Fruit fly (Drosophila melanogaster) whole organism, wandering third instar larva: ENCODE measurements around the gene Irp-1B.

ENCODE experiments used
- Abd-B ChIP-seq: fragments of >200 bp; optimal IDR thresholded peaks from 2 replicates; lab custom pipeline; 2017; ENCODE audit warnings: missing biosample characterization, missing genetic modification characterization
- CG9705 ChIP-seq: fragments of 200-800 bp; sonication (Bioruptor generic); optimal IDR thresholded peaks from 2 replicates; lab custom pipeline; 2018; ENCODE audit warnings: missing biosample characterization, mild to moderate bottlenecking, missing genetic modification characterization
- CrebA ChIP-seq: fragments of 200-800 bp; sonication (Bioruptor generic); optimal IDR thresholded peaks from 2 replicates; lab custom pipeline; 2016; ENCODE audit warnings: missing biosample characterization, mild to moderate bottlenecking, missing genetic modification characterization, borderline replicate concordance
- Dif ChIP-seq: fragments of 200-275, 200-300 bp; sonication (Bioruptor generic); optimal IDR thresholded peaks from 2 replicates; lab custom pipeline; 2018; ENCODE audit warnings: missing biosample characterization, missing genetic modification characterization; ENCODE audit not compliant: partially characterized antibody
- GATAd ChIP-seq: sonication (Bioruptor generic); optimal IDR thresholded peaks from 2 replicates; lab custom pipeline; 2016; ENCODE audit warnings: missing biosample characterization, missing genetic modification characterization
- HLH106 ChIP-seq: fragments of 200-800 bp; optimal IDR thresholded peaks from 3 replicates; lab custom pipeline; 2019; ENCODE audit warnings: missing biosample characterization, mild to moderate bottlenecking, missing genetic modification characterization, moderate library complexity
- Hnf4 ChIP-seq: fragments of 200-800 bp; sonication (Bioruptor generic); optimal IDR thresholded peaks from 2 replicates; lab custom pipeline; 2016; ENCODE audit warnings: missing biosample characterization, mild to moderate bottlenecking, missing genetic modification characterization
- Hr83 ChIP-seq: fragments of 200-300 bp; sonication (Bioruptor generic); optimal IDR thresholded peaks from 2 replicates; lab custom pipeline; 2016; ENCODE audit warnings: missing biosample characterization, mild to moderate bottlenecking, missing genetic modification characterization, moderate library complexity; ENCODE audit not compliant: poor library complexity, severe bottlenecking
- Jra ChIP-seq: sonication (Bioruptor generic); optimal IDR thresholded peaks from 2 replicates; lab custom pipeline; 2016; ENCODE audit warnings: missing biosample characterization, missing genetic modification characterization
- N ChIP-seq: fragments of >200 bp; optimal IDR thresholded peaks from 2 replicates; lab custom pipeline; 2018; ENCODE audit warnings: missing biosample characterization, missing external identifiers, missing genetic modification characterization
- OdsH ChIP-seq: fragments of 200-800 bp; sonication (Bioruptor generic); optimal IDR thresholded peaks from 2 replicates; lab custom pipeline; 2016; ENCODE audit warnings: missing biosample characterization, mild to moderate bottlenecking, missing genetic modification characterization
- Rel ChIP-seq, 2 experiments: fragments of 200-800 bp; sonication (Bioruptor generic) in 1 of 2; optimal IDR thresholded peaks; 2 replicates in 1 of 2; 3 replicates in 1 of 2; lab custom pipeline; 2016 to 2019; ENCODE audit warnings: mild to moderate bottlenecking in 2 of 2, missing biosample characterization in 2 of 2, missing genetic modification characterization in 2 of 2, moderate library complexity in 1 of 2
- Sp1 ChIP-seq: fragments of 200-800 bp; sonication (Bioruptor generic); optimal IDR thresholded peaks from 3 replicates; lab custom pipeline; 2019; ENCODE audit warnings: missing biosample characterization, mild to moderate bottlenecking, missing genetic modification characterization, moderate library complexity
- Vsx2 ChIP-seq: fragments of 200-300, 225-300 bp; sonication (Bioruptor generic); optimal IDR thresholded peaks from 2 replicates; lab custom pipeline; 2018; ENCODE audit warnings: missing biosample characterization, missing genetic modification characterization; ENCODE audit not compliant: partially characterized antibody
- br ChIP-seq: fragments of 200-800 bp; sonication (Bioruptor generic); optimal IDR thresholded peaks from 2 replicates; lab custom pipeline; 2016; ENCODE audit warnings: missing biosample characterization, missing genetic modification characterization
- brk ChIP-seq: fragments of 200-800 bp; sonication (Bioruptor generic); optimal IDR thresholded peaks from 2 replicates; lab custom pipeline; 2016; ENCODE audit warnings: missing biosample characterization, mild to moderate bottlenecking, missing genetic modification characterization
- ey ChIP-seq: fragments of 200-800 bp; sonication (Bioruptor generic); optimal IDR thresholded peaks from 2 replicates; lab custom pipeline; 2016; ENCODE audit warnings: missing biosample characterization, missing genetic modification characterization
- foxo ChIP-seq, 2 experiments: fragments of 200-800 bp; sonication (Bioruptor generic); optimal IDR thresholded peaks; 2 replicates in 1 of 2; 3 replicates in 1 of 2; lab custom pipeline; 2016 to 2017; ENCODE audit warnings: missing biosample characterization in 2 of 2, missing genetic modification characterization in 2 of 2
- fru ChIP-seq: fragments of 200-800 bp; sonication (Bioruptor generic); optimal IDR thresholded peaks from 3 replicates; lab custom pipeline; 2016; ENCODE audit warnings: missing biosample characterization, mild to moderate bottlenecking, missing genetic modification characterization
- h ChIP-seq: fragments of 200-800 bp; sonication (Bioruptor generic); optimal IDR thresholded peaks from 3 replicates; lab custom pipeline; 2016; ENCODE audit warnings: missing biosample characterization, mild to moderate bottlenecking, missing genetic modification characterization
- jim ChIP-seq: fragments of 175-275, 200-325 bp; sonication (Bioruptor generic); optimal IDR thresholded peaks from 2 replicates; lab custom pipeline; 2016; ENCODE audit warnings: missing biosample characterization, mild to moderate bottlenecking, missing genetic modification characterization
- lola ChIP-seq: fragments of >200 bp; optimal IDR thresholded peaks from 2 replicates; lab custom pipeline; 2017; ENCODE audit warnings: missing biosample characterization, missing genetic modification characterization
- psq ChIP-seq: fragments of 200-800 bp; sonication (Bioruptor generic); optimal IDR thresholded peaks from 3 replicates; lab custom pipeline; 2017; ENCODE audit warnings: missing biosample characterization, mild to moderate bottlenecking, missing genetic modification characterization, moderate library complexity
- rgr ChIP-seq: fragments of 200-800 bp; sonication (Bioruptor generic); optimal IDR thresholded peaks from 3 replicates; lab custom pipeline; 2016; ENCODE audit warnings: missing biosample characterization, mild to moderate bottlenecking, missing genetic modification characterization
- sage ChIP-seq: fragments of 200-800 bp; sonication (Bioruptor generic); optimal IDR thresholded peaks from 2 replicates; lab custom pipeline; 2016; ENCODE audit warnings: missing biosample characterization, mild to moderate bottlenecking, missing genetic modification characterization
- sv ChIP-seq: fragments of 200-800 bp; sonication (Bioruptor generic); optimal IDR thresholded peaks from 3 replicates; lab custom pipeline; 2016; ENCODE audit warnings: missing biosample characterization, missing genetic modification characterization
- tai ChIP-seq: sonication (Bioruptor generic); optimal IDR thresholded peaks from 2 replicates; lab custom pipeline; 2016; ENCODE audit warnings: missing biosample characterization, missing genetic modification characterization
- woc ChIP-seq: sonication (Bioruptor generic); optimal IDR thresholded peaks from 2 replicates; lab custom pipeline; 2016; ENCODE audit warnings: missing biosample characterization, mild to moderate bottlenecking, missing genetic modification characterization

Gene Irp-1B

DNA sequence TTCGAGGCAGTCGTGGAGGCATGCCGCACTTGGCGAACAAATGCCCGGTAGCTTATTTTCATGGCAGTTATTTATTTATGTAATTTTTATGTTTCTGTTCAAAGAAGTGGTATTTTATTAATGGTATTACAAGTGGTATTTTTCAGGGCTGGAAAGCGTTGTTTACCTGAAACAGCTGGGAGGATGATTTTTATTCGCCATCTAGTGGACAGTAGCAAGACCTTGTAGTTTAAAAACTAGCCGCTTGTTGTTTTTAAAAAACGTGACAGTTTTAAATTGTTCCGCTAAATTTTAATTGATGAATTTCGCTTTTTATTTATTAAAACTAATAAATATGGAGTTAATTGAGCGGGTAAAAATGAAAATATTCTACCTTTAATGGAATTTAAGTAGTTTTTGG is 3.3 kb upstream of the Irp-1B start, which contains the start of gene CG6345:
CG6345 (minus strand) TSS at position 124 of the 400 bp plus-strand sequence.
- TF ChIP-seq HLH106 (peak; percentile 53), br (peak; percentile 54), CG9705 (GFP tag; lab: Kevin White, UChicago) (peak; percentile 37), fru (GFP tag; lab: Kevin White, UChicago) (peak; percentile 63), GATAd (GFP tag; lab: Kevin White, UChicago) (no peak), CrebA (GFP tag; lab: Kevin White, UChicago) (no peak), OdsH (GFP tag; lab: Kevin White, UChicago) (peak; percentile 68), Hnf4 (no peak), psq (GFP tag; lab: Kevin White, UChicago) (peak; percentile 28), ey (GFP tag; lab: Kevin White, UChicago) (peak; percentile 22), Sp1 (GFP tag; lab: Kevin White, UChicago) (peak; percentile 49), brk (GFP tag; lab: Kevin White, UChicago) (no peak), foxo (GFP tag; optimal IDR thresholded peaks at IDR 0.05; lab: Kevin White, UChicago) (peak in 1 of 2 experiments; percentile 73), Hr83 (GFP tag; lab: Kevin White, UChicago) (peak; percentile 75), h (GFP tag; lab: Kevin White, UChicago) (peak; percentile 69), sv (GFP tag; lab: Kevin White, UChicago) (peak; percentile 61), rgr (GFP tag; lab: Kevin White, UChicago) (peak; percentile 65)
- TF ChIP-seq, all 38 proteins: peak for 13

DNA sequence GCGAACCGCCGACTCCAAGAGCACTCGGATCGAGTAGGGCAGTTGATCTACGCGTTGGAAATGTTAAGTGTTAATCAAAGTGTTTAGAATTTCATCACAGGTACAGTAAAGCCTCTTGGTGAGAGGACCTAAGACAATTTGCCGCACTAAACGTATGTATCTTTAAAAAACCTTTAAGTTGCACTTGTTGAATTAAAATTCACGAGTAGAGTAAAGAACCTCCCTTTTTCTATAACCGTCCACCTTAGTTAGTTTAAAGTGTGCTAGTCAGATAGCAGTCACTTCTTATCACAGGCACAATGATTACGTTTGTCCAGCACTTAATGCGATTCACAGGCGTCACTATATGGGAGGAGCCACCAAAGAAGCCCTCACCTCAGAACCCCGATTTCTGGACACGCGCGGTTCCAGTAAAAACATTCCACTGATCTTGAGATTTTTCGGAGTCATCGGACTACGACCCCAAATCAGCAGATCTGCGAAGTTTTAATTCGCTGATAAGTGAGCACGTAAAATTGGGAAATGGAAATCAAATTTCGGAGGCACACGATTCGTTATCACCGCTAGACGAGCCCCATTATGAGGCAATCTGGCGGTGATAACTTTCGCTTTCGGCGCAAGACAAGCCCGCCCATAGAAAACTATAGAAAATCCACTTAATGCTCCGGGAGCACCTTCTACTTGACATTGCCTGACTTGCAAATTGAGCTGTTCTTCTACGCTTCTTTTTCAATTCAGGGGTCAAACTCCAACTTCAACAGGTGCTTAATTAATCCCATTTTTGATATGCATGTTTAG is 718 bp downstream of the Irp-1B start:
- TF ChIP-seq Jra (GFP tag; lab: Kevin White, UChicago), result peak; percentile 3
- TF ChIP-seq foxo (GFP tag; optimal IDR thresholded peaks at IDR 0.05; lab: Kevin White, UChicago), result peak in 1 of 2 experiments; percentile 91
- TF ChIP-seq Vsx2, result no peak
- TF ChIP-seq br, result peak; percentile 68
- TF ChIP-seq Rel (GFP tag; optimal IDR thresholded peaks at IDR 0.05; lab: Kevin White, UChicago), result no peak
- TF ChIP-seq Rel (tag; optimal IDR thresholded peaks at IDR 0.05; lab: Kevin White, UChicago), result peak; percentile 75
- TF ChIP-seq rgr (GFP tag; lab: Kevin White, UChicago), result peak; percentile 75
- peak; percentile 60 for TF ChIP-seq Hnf4
- TF ChIP-seq psq (GFP tag; lab: Kevin White, UChicago), result peak; percentile 33
- TF ChIP-seq HLH106, result peak; percentile 87
- peak; percentile 53 for TF ChIP-seq ey (GFP tag; lab: Kevin White, UChicago)
- TF ChIP-seq h (GFP tag; lab: Kevin White, UChicago), result peak; percentile 94
- TF ChIP-seq Abd-B (GFP tag; lab: Kevin White, UChicago), result no peak
- TF ChIP-seq woc (GFP tag; lab: Kevin White, UChicago), result no peak
- TF ChIP-seq Dif (GFP tag; lab: Kevin White, UChicago), result no peak
- TF ChIP-seq tai, result no peak
- peak; percentile 53 for TF ChIP-seq CG9705 (GFP tag; lab: Kevin White, UChicago)
- no peak for TF ChIP-seq jim (GFP tag; lab: Kevin White, UChicago)
- peak; percentile 83 for TF ChIP-seq Sp1 (GFP tag; lab: Kevin White, UChicago)
- TF ChIP-seq OdsH (GFP tag; lab: Kevin White, UChicago), result peak; percentile 59
- TF ChIP-seq lola (GFP tag; lab: Kevin White, UChicago), result no peak

DNA sequence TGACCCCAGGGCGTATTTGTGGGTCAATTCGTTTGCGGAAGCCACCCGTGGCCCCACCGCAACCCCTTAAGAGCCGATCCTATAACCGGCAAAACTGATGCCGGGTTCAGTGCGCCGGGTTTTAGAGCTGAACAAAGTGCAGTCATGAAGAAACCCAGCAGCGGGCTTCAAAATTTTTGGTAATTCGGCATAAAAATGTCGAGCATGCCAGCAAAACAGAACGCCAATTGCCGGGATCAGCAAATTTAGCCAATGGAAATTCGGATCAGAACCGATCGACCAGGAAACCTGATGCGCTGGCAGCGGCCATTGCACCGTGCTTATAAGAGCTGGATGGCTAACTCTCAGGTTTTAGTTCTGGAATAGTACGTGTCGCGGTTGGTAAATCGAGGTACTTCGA is 5.0 kb downstream of the Irp-1B start:
- no peak for TF ChIP-seq ey (GFP tag; lab: Kevin White, UChicago)
- TF ChIP-seq Hnf4, result no peak
- no peak for TF ChIP-seq tai
- TF ChIP-seq rgr (GFP tag; lab: Kevin White, UChicago), result no peak
- TF ChIP-seq, all 38 proteins: peak for 0

DNA sequence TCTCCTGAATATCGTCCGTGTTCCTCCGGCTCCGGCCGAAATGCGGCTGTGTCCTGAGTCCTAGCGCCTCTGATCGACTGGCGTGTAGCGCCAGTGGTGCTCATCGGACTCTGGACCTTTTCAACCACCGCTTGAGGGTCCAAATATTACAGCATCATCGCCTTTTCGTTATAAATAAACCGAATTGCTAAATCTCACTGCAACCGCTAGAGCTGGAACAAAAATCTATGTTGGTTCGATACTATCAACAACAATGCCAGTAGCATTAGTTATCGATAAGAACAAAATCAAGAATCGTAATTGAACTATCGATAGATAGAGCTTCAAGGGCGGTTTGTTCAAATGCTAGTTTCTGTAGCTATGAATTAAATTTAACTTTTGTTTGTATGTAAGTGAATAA is 5.6 kb downstream of the Irp-1B start, which contains the start of gene CG6325:
CG6325 (minus strand) TSS at position 220 of the 400 bp plus-strand sequence.
- TF ChIP-seq br, result no peak
- no peak for TF ChIP-seq N (GFP tag; lab: Kevin White, UChicago)
- peak; percentile 19 for TF ChIP-seq Hr83 (GFP tag; lab: Kevin White, UChicago)
- no peak for TF ChIP-seq jim (GFP tag; lab: Kevin White, UChicago)
- TF ChIP-seq Abd-B (GFP tag; lab: Kevin White, UChicago), result no peak
- no peak for TF ChIP-seq Vsx2
- TF ChIP-seq sage (GFP tag; lab: Kevin White, UChicago), result no peak
- TF ChIP-seq CG9705 (GFP tag; lab: Kevin White, UChicago), result no peak
